Worm (Caenorhabditis elegans): Measurements from ENCODE around the gene srt-33.

- TF ChIP-seq nhr-12 (tag; optimal IDR thresholded peaks at IDR 0.05) (no peak), elt-2 (tag; optimal IDR thresholded peaks at IDR 0.05) (no peak), ceh-16 (tag; optimal IDR thresholded peaks at IDR 0.05) (no peak), ZK546.5 (tag; optimal IDR thresholded peaks at IDR 0.05) (no peak), ceh-9 (tag; optimal IDR thresholded peaks at IDR 0.05) (no peak), jun-1 (tag; optimal IDR thresholded peaks at IDR 0.05) (no peak), egl-27 (tag; optimal IDR thresholded peaks at IDR 0.05) (no peak), lin-39 (tag; optimal IDR thresholded peaks at IDR 0.05) (no peak), fkh-10 (GFP tag; optimal IDR thresholded peaks at IDR 0.05) (no peak)
Measured at ce11 chrV:14260831-14261230, 18.8 kb downstream of the srt-33 start, which contains the start of gene F40G12.2.
